Fruit fly (Drosophila melanogaster) whole organism, embryonic: ENCODE measurements around the gene Tnpo-SR.

Source experiments
- CG10565 ChIP-seq: fragments of 200-800 bp; sonication (Bioruptor generic); optimal IDR thresholded peaks from 3 replicates; lab custom pipeline; 2016; ENCODE audit warnings: missing biosample characterization, mild to moderate bottlenecking, missing genetic modification characterization
- CG12219 ChIP-seq: fragments of 200-800 bp; sonication (Bioruptor generic); optimal IDR thresholded peaks from 3 replicates; lab custom pipeline; 2018; ENCODE audit warnings: missing biosample characterization, mild to moderate bottlenecking, missing genetic modification characterization
- CG12744 ChIP-seq: fragments of 200-800 bp; sonication (Bioruptor generic); optimal IDR thresholded peaks from 2 replicates; lab custom pipeline; 2016; ENCODE audit warnings: missing biosample characterization, missing genetic modification characterization
- CG12769 ChIP-seq: fragments of 200-800 bp; sonication (Bioruptor generic); optimal IDR thresholded peaks from 2 replicates; lab custom pipeline; 2019; ENCODE audit warnings: missing biosample characterization, mild to moderate bottlenecking, missing genetic modification characterization, moderate library complexity
- CG15073 ChIP-seq: fragments of 200-800 bp; sonication (Bioruptor generic); optimal IDR thresholded peaks from 2 replicates; lab custom pipeline; 2016; ENCODE audit warnings: missing biosample characterization, missing genetic modification characterization
- CG2202 ChIP-seq: fragments of 200-800 bp; sonication (Bioruptor generic); optimal IDR thresholded peaks from 2 replicates; lab custom pipeline; 2018; ENCODE audit warnings: missing biosample characterization, mild to moderate bottlenecking, missing genetic modification characterization
- CG31365 ChIP-seq: fragments of 200-800 bp; sonication (Bioruptor generic); optimal IDR thresholded peaks from 2 replicates; lab custom pipeline; 2018; ENCODE audit warnings: missing biosample characterization, mild to moderate bottlenecking, missing genetic modification characterization
- CG3995 ChIP-seq: fragments of 200-800 bp; sonication (Bioruptor generic); optimal IDR thresholded peaks from 3 replicates; lab custom pipeline; 2016; ENCODE audit warnings: missing biosample characterization, missing genetic modification characterization
- CG4424 ChIP-seq: fragments of 200-800 bp; sonication (Bioruptor generic); optimal IDR thresholded peaks from 3 replicates; lab custom pipeline; 2016; ENCODE audit warnings: missing biosample characterization, missing genetic modification characterization
- CG4707 ChIP-seq: fragments of 200-800 bp; sonication (Bioruptor generic); optimal IDR thresholded peaks from 2 replicates; lab custom pipeline; 2018; ENCODE audit warnings: missing biosample characterization, mild to moderate bottlenecking, missing genetic modification characterization, moderate library complexity
- CG5245 ChIP-seq: fragments of 200-800 bp; sonication (Bioruptor generic); optimal IDR thresholded peaks from 3 replicates; lab custom pipeline; 2016; ENCODE audit warnings: missing biosample characterization, missing genetic modification characterization
- CG7372 ChIP-seq: fragments of 200-800 bp; sonication (Bioruptor generic); IDR thresholded peaks from 2 replicates; pipeline ENCODE4 v1.3.6; 2022; ENCODE audit warnings: missing biosample characterization, missing genetic modification characterization
- CG9727 ChIP-seq: fragments of 200-800 bp; sonication (Bioruptor generic); optimal IDR thresholded peaks from 3 replicates; lab custom pipeline; 2017; ENCODE audit warnings: missing biosample characterization, mild to moderate bottlenecking, missing genetic modification characterization
- CkIIα-i1 ChIP-seq: fragments of 200-800 bp; sonication (Bioruptor generic); IDR thresholded peaks from 2 replicates; pipeline ENCODE4 v1.3.6; 2022; ENCODE audit warnings: missing biosample characterization, missing genetic modification characterization
- Dref ChIP-seq: fragments of 200-800 bp; sonication (Bioruptor generic); IDR thresholded peaks from 2 replicates; pipeline ENCODE4 v1.3.6; 2022; ENCODE audit warnings: missing biosample characterization, missing genetic modification characterization
- Drgx ChIP-seq: fragments of 200-800 bp; sonication (Bioruptor generic); IDR thresholded peaks from 2 replicates; pipeline ENCODE4 v1.3.6; 2022; ENCODE audit warnings: missing biosample characterization, missing genetic modification characterization
- E2f1 ChIP-seq: fragments of 200-800 bp; sonication (Bioruptor generic); IDR thresholded peaks from 2 replicates; pipeline ENCODE4 v1.3.6; 2022; ENCODE audit warnings: missing biosample characterization, missing genetic modification characterization
- Gsc ChIP-seq: fragments of 200-800 bp; sonication (Bioruptor generic); IDR thresholded peaks from 2 replicates; pipeline ENCODE4 v1.3.6; 2022; ENCODE audit warnings: missing biosample characterization, missing genetic modification characterization
- HmgZ ChIP-seq: fragments of 200-800 bp; sonication (Bioruptor generic); optimal IDR thresholded peaks from 2 replicates; lab custom pipeline; 2018; ENCODE audit warnings: missing biosample characterization, mild to moderate bottlenecking, missing genetic modification characterization
- Hmx ChIP-seq: fragments of 200-800 bp; sonication (Bioruptor generic); optimal IDR thresholded peaks from 2 replicates; lab custom pipeline; 2016; ENCODE audit warnings: missing biosample characterization, missing genetic modification characterization
- Hr39 ChIP-seq: fragments of >200 bp; optimal IDR thresholded peaks from 2 replicates; lab custom pipeline; 2017
- Hsf ChIP-seq: fragments of 200-800 bp; sonication (Bioruptor generic); optimal IDR thresholded peaks from 3 replicates; lab custom pipeline; 2016; ENCODE audit warnings: missing biosample characterization, missing genetic modification characterization
- NC2α ChIP-seq: fragments of 200-800 bp; sonication (Bioruptor generic); optimal IDR thresholded peaks from 2 replicates; lab custom pipeline; 2016; ENCODE audit warnings: missing biosample characterization, missing genetic modification characterization
- NfI ChIP-seq: fragments of 200-800 bp; sonication (Bioruptor generic); optimal IDR thresholded peaks from 3 replicates; lab custom pipeline; 2018; ENCODE audit warnings: missing biosample characterization, mild to moderate bottlenecking, missing genetic modification characterization, moderate library complexity
- Oli ChIP-seq: fragments of 200-800 bp; sonication (Bioruptor generic); optimal IDR thresholded peaks from 2 replicates; lab custom pipeline; 2018; ENCODE audit warnings: missing biosample characterization, mild to moderate bottlenecking, missing genetic modification characterization, moderate library complexity
- Optix ChIP-seq: fragments of 200-800 bp; sonication (Bioruptor generic); IDR thresholded peaks from 3 replicates; pipeline ENCODE4 v1.3.6; 2022; ENCODE audit warnings: missing biosample characterization, missing genetic modification characterization
- Poxn ChIP-seq: fragments of 200-800 bp; sonication (Bioruptor generic); IDR thresholded peaks from 2 replicates; pipeline ENCODE4 v1.3.6; 2022; ENCODE audit warnings: missing biosample characterization, missing genetic modification characterization
- Sin3A ChIP-seq: fragments of >200 bp; optimal IDR thresholded peaks from 2 replicates; lab custom pipeline; 2018
- Spps ChIP-seq: fragments of 200-800 bp; sonication (Bioruptor generic); optimal IDR thresholded peaks from 2 replicates; lab custom pipeline; 2018; ENCODE audit warnings: missing biosample characterization, mild to moderate bottlenecking, missing genetic modification characterization
- Taf1 ChIP-seq: fragments of 200-800 bp; sonication (Bioruptor generic); IDR thresholded peaks from 2 replicates; pipeline ENCODE4 v1.3.6; 2022; ENCODE audit warnings: missing biosample characterization, missing genetic modification characterization
- Tbp ChIP-seq: fragments of >200 bp; optimal IDR thresholded peaks from 2 replicates; lab custom pipeline; 2018; ENCODE audit warnings: missing biosample characterization, missing genetic modification characterization
- aop ChIP-seq: fragments of 200-800 bp; sonication (Bioruptor generic); IDR thresholded peaks from 2 replicates; pipeline ENCODE4 v1.3.6; 2022; ENCODE audit warnings: missing biosample characterization, missing genetic modification characterization
- en ChIP-seq: fragments of 200-800 bp; sonication (Bioruptor generic); optimal IDR thresholded peaks from 2 replicates; lab custom pipeline; 2016; ENCODE audit warnings: missing biosample characterization, missing genetic modification characterization
- fu2 ChIP-seq: fragments of 200-800 bp; sonication (Bioruptor generic); optimal IDR thresholded peaks from 2 replicates; lab custom pipeline; 2016; ENCODE audit warnings: missing biosample characterization, missing genetic modification characterization
- gce ChIP-seq: fragments of 200-800 bp; sonication (Bioruptor generic); IDR thresholded peaks from 3 replicates; pipeline ENCODE4 v1.3.6; 2022; ENCODE audit warnings: missing biosample characterization, missing genetic modification characterization
- gcm ChIP-seq: fragments of 200-800 bp; sonication (Bioruptor generic); optimal IDR thresholded peaks from 2 replicates; lab custom pipeline; 2019; ENCODE audit warnings: missing biosample characterization, mild to moderate bottlenecking, missing genetic modification characterization, moderate library complexity
- grau ChIP-seq: fragments of 200-800 bp; optimal IDR thresholded peaks from 3 replicates; lab custom pipeline; 2019; ENCODE audit warnings: missing biosample characterization, mild to moderate bottlenecking, missing genetic modification characterization, moderate library complexity
- hth ChIP-seq: fragments of >200 bp; optimal IDR thresholded peaks from 2 replicates; lab custom pipeline; 2017; ENCODE audit warnings: inconsistent platforms
- lmd ChIP-seq: fragments of 200-800 bp; sonication (Bioruptor generic); IDR thresholded peaks from 2 replicates; pipeline ENCODE4 v1.3.6; 2022; ENCODE audit warnings: missing biosample characterization, missing genetic modification characterization
- lola ChIP-seq, 3 experiments: fragments of >200 bp in 2 of 3; fragments of 200-800 bp in 1 of 3; sonication (Bioruptor generic) in 1 of 3; optimal IDR thresholded peaks; 2 replicates each; lab custom pipeline; 2017 to 2019; ENCODE audit warnings: missing biosample characterization in 3 of 3, missing genetic modification characterization in 3 of 3, mild to moderate bottlenecking in 1 of 3, moderate library complexity in 1 of 3
- maf-S ChIP-seq: fragments of 200-800 bp; sonication (Bioruptor generic); optimal IDR thresholded peaks from 2 replicates; lab custom pipeline; 2016; ENCODE audit warnings: missing biosample characterization, missing genetic modification characterization
- ro ChIP-seq: fragments of 200-800 bp; sonication (Bioruptor generic); IDR thresholded peaks from 2 replicates; pipeline ENCODE4 v1.3.6; 2022; ENCODE audit warnings: missing biosample characterization, missing genetic modification characterization
- sim ChIP-seq: fragments of 200-800 bp; sonication (Bioruptor generic); IDR thresholded peaks from 2 replicates; pipeline ENCODE4 v1.3.6; 2022; ENCODE audit warnings: missing biosample characterization, missing genetic modification characterization
- so ChIP-seq: fragments of 200-800 bp; sonication (Bioruptor generic); IDR thresholded peaks from 3 replicates; pipeline ENCODE4 v1.3.6; 2022; ENCODE audit warnings: missing biosample characterization, missing genetic modification characterization
- sr ChIP-seq: fragments of 200-800 bp; sonication (Bioruptor generic); IDR thresholded peaks from 3 replicates; pipeline ENCODE4 v1.3.6; 2022; ENCODE audit warnings: missing biosample characterization, missing genetic modification characterization
- trh ChIP-seq: fragments of 200-800 bp; sonication (Bioruptor generic); optimal IDR thresholded peaks from 2 replicates; lab custom pipeline; 2016; ENCODE audit warnings: missing biosample characterization, missing genetic modification characterization
- usp ChIP-seq: fragments of >200 bp; optimal IDR thresholded peaks from 2 replicates; lab custom pipeline; 2017; ENCODE audit warnings: missing biosample characterization, missing genetic modification characterization
- wdn ChIP-seq: fragments of 200-800 bp; sonication (Bioruptor generic); IDR thresholded peaks from 2 replicates; pipeline ENCODE4 v1.3.6; 2022; ENCODE audit warnings: missing biosample characterization, missing genetic modification characterization
- wor ChIP-seq: fragments of 200-800 bp; sonication (Bioruptor generic); IDR thresholded peaks from 2 replicates; pipeline ENCODE4 v1.3.6; 2022; ENCODE audit warnings: missing biosample characterization, missing genetic modification characterization
- z ChIP-seq: fragments of 200-800 bp; sonication (Bioruptor generic); IDR thresholded peaks from 3 replicates; pipeline ENCODE4 v1.3.6; 2022; ENCODE audit warnings: missing biosample characterization, missing genetic modification characterization
- zen2 ChIP-seq: fragments of 200-800 bp; sonication (Bioruptor generic); IDR thresholded peaks from 3 replicates; pipeline ENCODE4 v1.3.6; 2022; ENCODE audit warnings: missing biosample characterization, missing genetic modification characterization; ENCODE audit not compliant: partially characterized antibody
- zfh2 ChIP-seq: fragments of 200-800 bp; sonication (Bioruptor generic); optimal IDR thresholded peaks from 2 replicates; lab custom pipeline; 2016; ENCODE audit warnings: missing biosample characterization, missing genetic modification characterization

Gene Tnpo-SR

DNA sequence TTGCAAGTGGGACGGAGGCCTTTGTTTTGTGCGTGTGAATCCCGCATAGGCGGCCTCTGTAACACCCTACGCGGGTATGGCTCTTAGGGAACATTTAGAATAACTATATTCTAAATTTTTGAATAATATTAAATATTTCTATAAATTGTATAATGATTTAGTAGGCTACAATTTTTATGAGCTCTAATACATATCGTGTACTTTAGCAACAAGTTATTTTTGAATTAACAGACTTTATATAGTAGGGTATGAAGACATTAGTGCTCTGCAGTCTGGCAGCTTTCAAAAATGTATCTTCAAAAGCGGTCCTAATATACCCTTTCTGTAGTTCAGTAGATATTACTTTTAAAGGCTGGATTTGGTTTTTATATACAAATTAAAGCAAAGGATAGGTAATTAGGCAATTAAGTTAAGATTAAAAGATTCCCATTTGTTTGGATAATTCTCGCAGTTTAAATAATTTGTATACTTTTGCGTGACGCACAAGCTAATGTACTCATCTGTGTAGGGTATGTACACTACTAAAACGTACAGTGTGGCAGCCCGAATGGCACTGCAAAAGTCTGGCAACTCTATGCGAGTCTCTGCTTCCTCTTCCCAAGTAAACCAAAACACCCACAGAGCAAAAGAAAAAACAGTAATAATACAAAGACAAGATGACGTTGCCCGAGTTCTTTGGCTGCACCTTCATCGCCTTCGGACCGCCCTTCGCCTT, 6.1 kb downstream of the Tnpo-SR start, which contains the start of the genes Snx21 and aph-1 (continued):
- TF ChIP-seq CG7372 (peak; percentile 85), Dref (peak; percentile 38), grau (tag; lab: Kevin White, UChicago) (peak; percentile 93), Tbp (no peak), CG12769 (tag; lab: Kevin White, UChicago) (peak; percentile 78), CG5245 (GFP tag; lab: Kevin White, UChicago) (peak; percentile 85), lola (GFP tag; optimal IDR thresholded peaks at IDR 0.05; lab: Kevin White, UChicago) (peak in 1 of 3 experiments; percentile 93), fu2 (GFP tag; lab: Kevin White, UChicago) (peak; percentile 80), z (peak; percentile 56; the same call in 1 of the 3 replicates), zen2 (no peak), gcm (GFP tag; lab: Kevin White, UChicago) (peak; percentile 91), wdn (GFP tag; lab: Robert Waterston, UW) (peak; percentile 83), CG2202 (tag; lab: Kevin White, UChicago) (peak; percentile 69), maf-S (GFP tag; lab: Kevin White, UChicago) (peak; percentile 89), Sin3A (peak; percentile 36), Hmx (GFP tag; lab: Kevin White, UChicago) (peak; percentile 77), CG10565 (GFP tag; lab: Kevin White, UChicago) (peak; percentile 54), Spps (tag; lab: Kevin White, UChicago) (peak; percentile 75), CG31365 (tag; lab: Kevin White, UChicago) (peak; percentile 55), sr (GFP tag; lab: Robert Waterston, UW) (peak; percentile 48; the same call in 1 of the 3 replicates), CG15073 (GFP tag; lab: Kevin White, UChicago) (peak; percentile 64), ro (peak; percentile 64), CG9727 (GFP tag; lab: Kevin White, UChicago) (peak; percentile 92), CG12744 (GFP tag; lab: Kevin White, UChicago) (peak; percentile 26), E2f1 (GFP tag; lab: Robert Waterston, UW) (peak; percentile 89), zfh2 (GFP tag; lab: Kevin White, UChicago) (peak; percentile 90), Taf1 (GFP tag; lab: Robert Waterston, UW) (peak; percentile 74), NC2α (GFP tag; lab: Kevin White, UChicago) (peak; percentile 79), wor (GFP tag; lab: Robert Waterston, UW) (peak; percentile 75), NfI (GFP tag; lab: Kevin White, UChicago) (peak; percentile 91), CG4424 (GFP tag; lab: Kevin White, UChicago) (peak; percentile 93), hth (lab: Kevin White, UChicago) (no peak), Hsf (GFP tag; lab: Kevin White, UChicago) (peak; percentile 87), Hr39 (lab: Kevin White, UChicago) (no peak), Poxn (GFP tag; lab: Robert Waterston, UW) (peak; percentile 54), Drgx (peak; percentile 79), CG12219 (peak; percentile 83), sim (GFP tag; lab: Robert Waterston, UW) (peak; percentile 62; the same call in 1 of the 2 replicates), usp (GFP tag; lab: Kevin White, UChicago) (no peak), HmgZ (tag; lab: Kevin White, UChicago) (peak; percentile 85), lmd (GFP tag; lab: Robert Waterston, UW) (peak; percentile 91), CG3995 (GFP tag; lab: Kevin White, UChicago) (peak; percentile 18), gce (peak; percentile 56; the same call in 1 of the 3 replicates), aop (GFP tag; lab: Robert Waterston, UW) (0 out of 2 replicates have a peak, but pooled peaks have one; percentile 18), CkIIα-i1 (no peak), Oli (tag; lab: Kevin White, UChicago) (peak; percentile 94), Gsc (GFP tag; lab: Robert Waterston, UW) (peak; percentile 74), Optix (GFP tag; lab: Robert Waterston, UW) (peak; percentile 78; the same call in 2 of the 3 replicates), so (GFP tag; lab: Robert Waterston, UW) (peak; percentile 90), trh (peak; percentile 83), CG4707 (GFP tag; lab: Kevin White, UChicago) (peak; percentile 51), en (GFP tag; lab: Kevin White, UChicago) (peak; percentile 72)
